Worm (Caenorhabditis elegans): ENCODE measurements around the gene clec-264.

clec-264 gene

DNA sequence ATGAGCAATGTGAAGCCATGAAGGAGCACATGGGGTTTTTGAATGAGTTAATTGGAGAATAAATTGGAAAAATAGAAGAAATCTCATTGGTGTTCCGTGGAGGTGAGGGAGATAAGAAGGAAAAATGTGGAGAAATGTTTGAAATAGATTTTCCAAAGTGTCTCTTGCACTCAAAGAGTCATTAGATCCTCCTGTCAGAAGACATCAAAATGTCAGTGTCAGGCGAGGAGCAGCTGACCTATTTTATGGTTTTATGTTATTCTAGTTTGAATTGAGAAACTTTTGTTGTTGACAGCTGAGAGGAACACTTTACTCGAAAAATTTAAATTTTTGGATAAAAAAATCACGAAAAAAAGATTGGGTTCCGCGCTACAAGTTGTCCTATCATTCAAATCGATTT is at the start of gene clec-264:
TSS of gene clec-264 (minus strand) at position 122 of the 400 bp plus-strand sequence.
- TF ChIP-seq T22C8.4 (GFP tag; IDR thresholded peaks at IDR 0.05) = no peak
- no peak for TF ChIP-seq flt-1 (GFP tag; IDR thresholded peaks at IDR 0.05)
- TF ChIP-seq ztf-29 (GFP tag; IDR thresholded peaks at IDR 0.05) = no peak
- no peak for TF ChIP-seq med-1 (GFP tag; optimal IDR thresholded peaks at IDR 0.05; ENCODE audit: insufficient read depth)
- no peak for TF ChIP-seq klf-2 (GFP tag; conservative IDR thresholded peaks at IDR 0.05)
- no peak for TF ChIP-seq tab-1 (GFP tag; IDR thresholded peaks at IDR 0.05)
- TF ChIP-seq cog-1 (tag; optimal IDR thresholded peaks at IDR 0.05) = no peak
- TF ChIP-seq ref-1 (GFP tag; conservative IDR thresholded peaks at IDR 0.05) = no peak

ce11 chrV:20891871-20892270 is 41.4 kb upstream of the clec-264 start:
- no peak for TF ChIP-seq ztf-23 (GFP tag; IDR thresholded peaks at IDR 0.05)
- no peak for TF ChIP-seq ref-1 (GFP tag; conservative IDR thresholded peaks at IDR 0.05)
- no peak for TF ChIP-seq klf-2 (GFP tag; conservative IDR thresholded peaks at IDR 0.05)
- TF ChIP-seq cog-1 (tag; optimal IDR thresholded peaks at IDR 0.05) = no peak
- TF ChIP-seq med-1 (GFP tag; optimal IDR thresholded peaks at IDR 0.05; ENCODE audit: insufficient read depth) = no peak
- no peak for TF ChIP-seq flt-1 (GFP tag; IDR thresholded peaks at IDR 0.05)
- TF ChIP-seq tab-1 (GFP tag; IDR thresholded peaks at IDR 0.05) = no peak
- TF ChIP-seq T22C8.4 (GFP tag; IDR thresholded peaks at IDR 0.05) = no peak
- TF ChIP-seq ztf-29 (GFP tag; IDR thresholded peaks at IDR 0.05) = no peak

DNA sequence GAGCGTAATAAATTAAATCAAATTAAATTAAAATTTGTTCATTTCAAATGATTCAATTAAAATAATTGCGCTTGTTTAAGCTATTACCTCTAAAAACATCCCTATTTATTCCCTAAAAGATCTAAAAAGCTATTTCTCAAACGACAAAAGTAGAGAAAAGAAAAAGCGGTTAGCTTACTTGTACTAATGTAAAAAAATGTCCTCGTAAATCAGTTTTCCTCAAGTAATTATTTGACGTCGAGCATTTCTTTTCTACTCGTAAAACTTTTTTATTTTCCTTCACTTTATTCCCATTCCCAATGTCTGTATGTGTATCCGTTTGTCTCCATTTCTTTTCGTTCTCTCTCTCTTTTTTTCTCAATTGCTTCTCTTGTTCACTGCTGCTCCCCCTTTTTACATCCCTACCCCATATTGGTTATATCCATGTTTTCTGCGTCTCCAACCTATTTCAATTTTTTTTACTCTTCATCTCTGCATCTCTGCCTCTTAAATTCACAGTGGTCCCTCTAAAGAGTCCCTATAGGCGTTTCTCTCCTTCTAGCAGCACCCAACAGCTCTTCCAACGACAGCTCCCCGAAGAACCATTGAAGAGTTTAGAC is 28.7 kb upstream of the clec-264 start, which contains the start of gene unc-80:
TSS of gene unc-80 (plus strand) at position 533 of the 599 bp plus-strand sequence.
- TF ChIP-seq cog-1 (tag; optimal IDR thresholded peaks at IDR 0.05) (no peak), klf-2 (GFP tag; conservative IDR thresholded peaks at IDR 0.05) (no peak), T22C8.4 (GFP tag; IDR thresholded peaks at IDR 0.05) (no peak), ref-1 (GFP tag; conservative IDR thresholded peaks at IDR 0.05) (no peak), ztf-23 (GFP tag; IDR thresholded peaks at IDR 0.05) (no peak), flt-1 (GFP tag; IDR thresholded peaks at IDR 0.05) (no peak), med-1 (GFP tag; optimal IDR thresholded peaks at IDR 0.05; ENCODE audit: insufficient read depth) (no peak), tab-1 (GFP tag; IDR thresholded peaks at IDR 0.05) (no peak)

ce11 chrV:20875324-20875723 is 24.8 kb upstream of the clec-264 start:
- TF ChIP-seq cog-1 (tag; optimal IDR thresholded peaks at IDR 0.05) (no peak), ref-1 (GFP tag; conservative IDR thresholded peaks at IDR 0.05) (no peak), T22C8.4 (GFP tag; IDR thresholded peaks at IDR 0.05) (no peak), med-1 (GFP tag; optimal IDR thresholded peaks at IDR 0.05; ENCODE audit: insufficient read depth) (no peak)

DNA sequence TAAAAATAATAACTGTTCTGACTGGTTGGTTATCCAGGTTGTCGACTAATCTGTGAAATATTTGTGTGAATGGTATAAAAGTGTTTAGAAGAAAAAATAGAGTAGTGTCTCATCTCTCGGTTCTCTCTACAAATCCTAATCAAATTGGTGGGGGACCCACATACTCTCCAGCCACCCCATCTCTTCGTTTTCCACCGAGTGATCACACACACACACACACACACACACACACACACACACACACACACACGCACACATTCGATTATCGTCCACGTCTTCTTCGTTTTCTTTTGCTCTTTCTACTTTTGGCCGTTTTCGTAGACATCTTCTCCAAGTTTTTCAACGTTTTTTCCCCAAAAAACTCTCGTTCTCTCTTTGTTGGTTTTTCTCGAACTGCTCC is 22.6 kb upstream of the clec-264 start:
- TF ChIP-seq ref-1 (GFP tag; conservative IDR thresholded peaks at IDR 0.05) (no peak), tab-1 (GFP tag; IDR thresholded peaks at IDR 0.05) (no peak), T22C8.4 (GFP tag; IDR thresholded peaks at IDR 0.05) (no peak), med-1 (GFP tag; optimal IDR thresholded peaks at IDR 0.05; ENCODE audit: insufficient read depth) (no peak), ztf-23 (GFP tag; IDR thresholded peaks at IDR 0.05) (no peak)

DNA sequence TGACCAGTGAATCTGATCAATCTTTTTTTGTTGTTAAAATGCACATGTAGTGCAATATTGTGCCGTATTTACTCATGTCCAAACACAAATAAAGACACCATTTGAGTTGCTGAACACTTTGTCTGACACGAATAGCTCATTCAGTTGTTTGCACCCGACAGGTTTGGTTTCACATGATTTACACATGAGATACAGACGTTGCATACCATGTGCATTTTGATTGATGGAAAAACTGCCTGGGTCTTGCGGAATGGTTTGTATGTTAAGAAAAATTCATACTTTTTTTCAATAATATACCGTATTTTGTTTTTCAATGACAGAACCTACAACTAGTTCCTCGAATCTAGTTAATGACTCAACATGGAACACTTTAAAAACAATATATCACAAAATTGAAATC is 20.7 kb upstream of the clec-264 start:
- TF ChIP-seq med-1 (GFP tag; optimal IDR thresholded peaks at IDR 0.05; ENCODE audit: insufficient read depth) = no peak

DNA sequence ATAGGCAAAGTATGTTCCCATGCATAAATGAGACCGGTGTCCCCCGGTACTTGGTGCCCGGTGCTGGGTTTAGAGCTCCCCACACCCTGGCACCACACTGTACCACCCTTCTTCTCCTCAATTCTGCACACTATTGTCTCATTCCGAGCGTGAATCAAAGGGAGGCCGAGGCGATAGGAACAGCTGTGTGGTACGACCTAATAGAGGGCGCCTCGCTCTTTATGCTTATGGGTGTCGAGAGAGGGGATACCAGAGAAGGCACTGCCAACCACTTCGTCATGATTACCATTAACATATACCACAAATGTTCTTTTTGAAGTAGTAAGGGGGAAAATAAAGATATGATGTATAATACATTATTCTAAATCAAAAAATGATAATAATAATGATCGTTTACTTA is 20.1 kb upstream of the clec-264 start:
- TF ChIP-seq ztf-29 (GFP tag; IDR thresholded peaks at IDR 0.05) = no peak

DNA sequence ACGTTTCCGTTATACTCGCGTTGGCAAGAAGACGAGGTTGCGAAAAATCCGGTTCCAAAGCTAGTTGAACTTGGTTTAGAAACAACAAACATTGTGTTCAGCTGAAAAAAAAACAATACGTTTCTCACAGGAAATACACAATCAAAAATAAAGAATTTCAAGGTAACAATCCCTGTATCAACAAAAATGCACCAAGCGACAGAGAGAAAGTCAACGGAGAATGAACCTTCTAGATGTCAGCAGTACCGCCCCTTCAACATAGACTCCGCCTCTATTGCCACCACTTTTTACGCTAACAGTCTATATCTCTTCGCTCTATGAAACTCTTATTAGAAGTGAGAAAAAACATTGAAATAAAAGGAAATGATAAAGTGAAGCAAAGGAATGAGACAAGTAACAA is 17.8 kb upstream of the clec-264 start, which contains the start of gene F31D4.8:
TSS of gene F31D4.8 (minus strand) at position 101 of the 400 bp plus-strand sequence.
- no peak for TF ChIP-seq med-1 (GFP tag; optimal IDR thresholded peaks at IDR 0.05; ENCODE audit: insufficient read depth)
- TF ChIP-seq ztf-29 (GFP tag; IDR thresholded peaks at IDR 0.05) = no peak
- no peak for TF ChIP-seq flt-1 (GFP tag; IDR thresholded peaks at IDR 0.05)
- no peak for TF ChIP-seq T22C8.4 (GFP tag; IDR thresholded peaks at IDR 0.05)
- no peak for TF ChIP-seq ztf-23 (GFP tag; IDR thresholded peaks at IDR 0.05)
- no peak for TF ChIP-seq klf-2 (GFP tag; conservative IDR thresholded peaks at IDR 0.05)
- no peak for TF ChIP-seq tab-1 (GFP tag; IDR thresholded peaks at IDR 0.05)
- TF ChIP-seq ref-1 (GFP tag; conservative IDR thresholded peaks at IDR 0.05) = no peak
- no peak for TF ChIP-seq cog-1 (tag; optimal IDR thresholded peaks at IDR 0.05)

DNA sequence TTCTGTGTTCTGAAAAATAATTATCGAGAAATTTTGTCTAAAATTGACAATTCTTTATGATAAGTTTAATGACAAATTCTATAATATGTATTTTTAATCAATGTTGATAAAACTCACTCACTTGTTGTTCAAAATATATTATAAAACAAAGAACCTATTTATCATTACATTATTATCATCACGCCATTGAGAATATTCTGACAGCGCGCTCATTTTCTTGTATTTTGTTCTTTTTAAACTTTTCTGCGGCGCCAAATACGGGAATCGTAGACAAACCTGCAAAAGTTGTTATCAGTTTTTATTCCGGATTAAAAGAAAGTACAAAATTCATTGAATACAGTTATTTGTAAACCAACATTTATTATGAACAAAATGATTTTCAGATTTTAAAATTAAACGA is 15.9 kb upstream of the clec-264 start:
- TF ChIP-seq ztf-23 (GFP tag; IDR thresholded peaks at IDR 0.05) (no peak), flt-1 (GFP tag; IDR thresholded peaks at IDR 0.05) (no peak), ztf-29 (GFP tag; IDR thresholded peaks at IDR 0.05) (no peak), med-1 (GFP tag; optimal IDR thresholded peaks at IDR 0.05; ENCODE audit: insufficient read depth) (no peak), T22C8.4 (GFP tag; IDR thresholded peaks at IDR 0.05) (no peak)

ce11 chrV:20862681-20863080 is 12.2 kb upstream of the clec-264 start, which contains the start of gene twk-35:
Gene twk-35 (plus strand): TSS chrV:20862981.
- no peak for TF ChIP-seq cog-1 (tag; optimal IDR thresholded peaks at IDR 0.05)
- TF ChIP-seq klf-2 (GFP tag; conservative IDR thresholded peaks at IDR 0.05) = no peak
- no peak for TF ChIP-seq med-1 (GFP tag; optimal IDR thresholded peaks at IDR 0.05; ENCODE audit: insufficient read depth)
- no peak for TF ChIP-seq ref-1 (GFP tag; conservative IDR thresholded peaks at IDR 0.05)
- no peak for TF ChIP-seq T22C8.4 (GFP tag; IDR thresholded peaks at IDR 0.05)
- TF ChIP-seq flt-1 (GFP tag; IDR thresholded peaks at IDR 0.05) = no peak
- TF ChIP-seq tab-1 (GFP tag; IDR thresholded peaks at IDR 0.05) = no peak
- TF ChIP-seq ztf-23 (GFP tag; IDR thresholded peaks at IDR 0.05) = no peak
- no peak for TF ChIP-seq ztf-29 (GFP tag; IDR thresholded peaks at IDR 0.05)

ce11 chrV:20861080-20861479 is 10.6 kb upstream of the clec-264 start, which contains the start of gene try-4:
Gene try-4 (minus strand): TSS chrV:20861153.
- TF ChIP-seq flt-1 (GFP tag; IDR thresholded peaks at IDR 0.05) = no peak
- no peak for TF ChIP-seq T22C8.4 (GFP tag; IDR thresholded peaks at IDR 0.05)
- TF ChIP-seq ref-1 (GFP tag; conservative IDR thresholded peaks at IDR 0.05) = no peak
- TF ChIP-seq tab-1 (GFP tag; IDR thresholded peaks at IDR 0.05) = no peak
- no peak for TF ChIP-seq cog-1 (tag; optimal IDR thresholded peaks at IDR 0.05)
- no peak for TF ChIP-seq klf-2 (GFP tag; conservative IDR thresholded peaks at IDR 0.05)
- no peak for TF ChIP-seq med-1 (GFP tag; optimal IDR thresholded peaks at IDR 0.05; ENCODE audit: insufficient read depth)
- no peak for TF ChIP-seq ztf-29 (GFP tag; IDR thresholded peaks at IDR 0.05)
- no peak for TF ChIP-seq ztf-23 (GFP tag; IDR thresholded peaks at IDR 0.05)
